Fruit fly (Drosophila melanogaster): ENCODE results near the gene fig.

fig gene

DNA sequence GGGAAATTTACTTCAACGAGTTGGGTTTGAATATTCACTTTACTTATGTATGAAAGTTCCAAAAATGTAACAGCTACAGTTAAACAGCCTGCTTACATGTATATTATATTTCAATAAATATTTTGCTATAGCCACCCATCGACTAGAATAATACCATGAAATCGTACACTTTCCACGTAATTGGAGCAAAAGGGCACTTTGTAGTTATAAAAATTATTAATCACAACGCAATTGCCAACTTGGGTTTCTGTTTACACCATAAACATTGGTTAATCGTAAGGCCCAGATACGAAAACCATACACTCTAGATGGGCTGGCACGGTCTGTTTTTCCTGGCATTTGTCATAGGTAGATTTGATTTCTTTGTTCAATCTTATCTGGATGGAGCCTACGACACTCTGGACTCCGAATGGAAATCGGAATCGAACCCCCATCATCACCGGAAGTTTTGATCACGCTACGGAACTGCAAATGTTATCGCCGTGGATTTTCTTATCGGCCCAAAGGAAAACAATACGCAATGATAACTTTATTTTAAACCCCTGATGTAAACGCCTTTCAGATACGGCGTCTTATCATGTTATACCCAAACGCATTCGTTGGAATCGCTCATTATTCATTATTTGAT lies at the start of gene fig:
Gene fig, minus strand, starts transcription at position 51 of the 628 bp plus-strand sequence.
- TF ChIP-seq Sox14 (GFP tag; optimal IDR thresholded peaks at IDR 0.05) (peak; percentile 13), CG6276 (GFP tag; optimal IDR thresholded peaks at IDR 0.05) (no peak), ss (GFP tag; optimal IDR thresholded peaks at IDR 0.05) (peak in 1 of 2 experiments; percentile 19), CG32006 (GFP tag; optimal IDR thresholded peaks at IDR 0.05) (no peak), vri (GFP tag; optimal IDR thresholded peaks at IDR 0.05) (peak; percentile 82), pdm3 (GFP tag; optimal IDR thresholded peaks at IDR 0.05) (no peak), fkh (GFP tag; optimal IDR thresholded peaks at IDR 0.05) (peak; percentile 39), Eip78C (GFP tag) (peak; percentile 6), Eip93F (GFP tag; optimal IDR thresholded peaks at IDR 0.05) (peak; percentile 82), Ets96B (tag; optimal IDR thresholded peaks at IDR 0.05) (no peak), OdsH (GFP tag; optimal IDR thresholded peaks at IDR 0.05) (no peak)

DNA sequence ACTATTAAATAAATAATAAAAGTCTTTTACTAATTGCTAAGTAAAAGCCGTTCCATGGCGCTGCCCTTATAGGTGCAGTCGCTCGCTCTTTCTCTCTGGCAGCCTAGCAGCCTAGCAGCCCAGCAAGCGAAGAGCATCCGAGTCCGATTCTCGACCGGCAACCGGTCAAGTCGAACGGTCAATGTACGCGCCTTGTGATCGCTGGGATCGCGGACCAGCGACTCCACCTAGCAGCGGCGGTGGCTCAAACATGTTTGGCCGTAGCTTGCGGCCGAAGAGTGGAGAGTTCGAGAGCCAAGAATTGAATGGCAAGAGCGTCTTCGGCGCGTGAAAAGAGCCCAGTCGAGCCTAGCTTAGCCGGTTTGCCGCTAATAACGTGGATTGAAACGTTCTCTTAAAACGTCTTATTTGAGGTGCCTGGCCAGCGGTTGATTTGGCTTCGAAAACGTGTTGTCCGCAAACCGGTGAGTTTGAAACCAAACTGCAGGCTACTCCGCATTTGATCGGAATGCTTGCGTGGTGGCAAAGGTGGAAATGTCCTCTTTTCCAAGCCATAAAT lies 49.1 kb upstream of the fig start:
- no peak for TF ChIP-seq CG3919 (GFP tag; optimal IDR thresholded peaks at IDR 0.05)
- TF ChIP-seq CG6808 (GFP tag; optimal IDR thresholded peaks at IDR 0.05) = no peak
- no peak for TF ChIP-seq Sox15 (GFP tag; optimal IDR thresholded peaks at IDR 0.05)
- no peak for TF ChIP-seq CG11902 (GFP tag; optimal IDR thresholded peaks at IDR 0.05)
- TF ChIP-seq CG34406 (GFP tag; optimal IDR thresholded peaks at IDR 0.05) = no peak
- TF ChIP-seq Met (GFP tag; optimal IDR thresholded peaks at IDR 0.05) = no peak
- TF ChIP-seq Eip78C (GFP tag) = peak; percentile 26
- TF ChIP-seq CG8119 (GFP tag; IDR thresholded peaks at IDR 0.05) = peak; percentile 29; the same call in 1 of the 3 replicates
- no peak for TF ChIP-seq CG10669 (GFP tag; optimal IDR thresholded peaks at IDR 0.05)
- TF ChIP-seq Gug (GFP tag; IDR thresholded peaks at IDR 0.05) = no peak
- TF ChIP-seq CG16779 (tag; optimal IDR thresholded peaks at IDR 0.05) = no peak
- TF ChIP-seq CG15336 (GFP tag; IDR thresholded peaks at IDR 0.05) = no peak
- no peak for TF ChIP-seq Hr38 (GFP tag; optimal IDR thresholded peaks at IDR 0.05)
- TF ChIP-seq esn (GFP tag; optimal IDR thresholded peaks at IDR 0.05) = no peak
- TF ChIP-seq vri (GFP tag; optimal IDR thresholded peaks at IDR 0.05) = no peak

DNA sequence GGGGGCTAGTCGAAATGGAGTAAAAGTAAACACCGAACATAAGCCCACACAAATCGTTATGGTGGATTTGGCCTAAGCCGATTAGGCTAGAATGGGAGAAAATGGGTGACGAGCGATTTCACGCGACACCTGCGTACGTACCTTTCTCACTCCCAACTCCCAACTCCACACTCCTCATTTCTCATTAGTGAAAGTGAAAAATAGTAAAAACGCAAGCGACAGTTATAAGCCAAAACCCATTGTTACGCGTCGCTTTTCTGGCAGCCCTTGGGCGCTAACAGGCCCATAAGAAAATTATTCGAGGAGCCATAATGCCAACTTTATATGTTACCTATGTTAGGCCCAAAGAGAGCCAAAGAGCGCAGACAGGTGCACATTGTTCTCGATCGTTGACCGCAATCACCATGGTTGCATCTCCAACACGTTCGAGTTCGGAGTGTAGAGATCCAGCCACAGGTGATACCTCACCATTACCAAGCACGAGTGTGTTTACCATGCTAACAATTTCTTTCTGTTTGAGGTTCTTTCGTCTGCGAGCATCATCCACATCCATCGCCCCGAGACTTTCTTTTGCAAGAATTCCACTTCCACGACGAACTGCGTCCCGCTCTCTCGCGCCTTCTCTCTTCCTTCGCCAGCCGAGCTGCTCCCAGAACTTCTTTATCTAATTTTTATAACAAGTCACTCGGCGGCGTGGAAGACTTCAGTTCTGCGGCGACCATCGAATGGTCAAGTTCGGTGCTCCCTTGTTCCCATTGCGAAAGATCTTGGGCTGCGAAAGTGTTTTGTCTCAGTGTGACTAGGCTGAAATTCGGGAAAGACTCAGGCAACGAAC lies 38.4 kb upstream of the fig start, which contains the start of gene neo:
Gene neo, plus strand, starts transcription at position 698 of the 835 bp plus-strand sequence.
- 0 out of 3 replicates have a peak, but pooled peaks have one; percentile 15 for TF ChIP-seq CG6163 (GFP tag; IDR thresholded peaks at IDR 0.05)
- no peak for TF ChIP-seq fkh (GFP tag; optimal IDR thresholded peaks at IDR 0.05)
- TF ChIP-seq CG6854 (GFP tag; optimal IDR thresholded peaks at IDR 0.05) = peak; percentile 70
- TF ChIP-seq eg (GFP tag; IDR thresholded peaks at IDR 0.05) = peak; percentile 31; the same call in 1 of the 3 replicates
- no peak for TF ChIP-seq CG32006 (GFP tag; optimal IDR thresholded peaks at IDR 0.05)
- TF ChIP-seq CG4318 (GFP tag; optimal IDR thresholded peaks at IDR 0.05) = no peak
- no peak for TF ChIP-seq Gug (GFP tag; IDR thresholded peaks at IDR 0.05)

DNA sequence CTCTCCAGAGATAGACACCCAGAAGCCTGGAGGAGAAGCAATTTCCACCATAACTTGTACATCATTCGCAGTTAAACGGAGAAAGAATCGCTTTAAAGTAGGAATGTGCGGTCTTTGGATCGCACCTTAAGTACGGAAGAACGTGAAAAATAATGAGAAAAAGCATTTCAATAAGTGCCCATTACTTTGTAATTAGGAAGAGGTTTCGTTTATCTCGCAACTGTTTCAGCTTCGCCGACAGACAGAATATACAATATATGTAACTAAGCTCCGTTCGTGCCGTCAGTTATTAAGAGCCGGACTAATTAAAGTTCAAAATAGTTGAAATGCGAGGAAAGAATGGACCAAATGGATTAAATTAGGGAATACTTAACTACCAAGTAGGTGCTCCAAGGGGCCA lies 37.4 kb upstream of the fig start, which contains the start of gene CG7829:
Gene CG7829, minus strand, starts transcription at position 101 of the 400 bp plus-strand sequence.
- TF ChIP-seq Ets21C (GFP tag; optimal IDR thresholded peaks at IDR 0.05) = no peak
- no peak for TF ChIP-seq achi (GFP tag; optimal IDR thresholded peaks at IDR 0.05)
- TF ChIP-seq fd59A (GFP tag; optimal IDR thresholded peaks at IDR 0.05) = no peak
- TF ChIP-seq CG3919 (GFP tag; optimal IDR thresholded peaks at IDR 0.05) = no peak
- TF ChIP-seq fd85E (GFP tag; optimal IDR thresholded peaks at IDR 0.05) = no peak
- TF ChIP-seq dac (GFP tag; optimal IDR thresholded peaks at IDR 0.05) = no peak
- no peak for TF ChIP-seq cyc (GFP tag; optimal IDR thresholded peaks at IDR 0.05)

All from whole organism, prepupa.